Fruit fly (Drosophila melanogaster): ENCODE measurements around the gene Cip4.

dm6 chr3L:4365197-4365596, 1.3 kb upstream of the Cip4 start, which contains the start of gene CG33514:
- no peak for TF ChIP-seq CG8478 (optimal IDR thresholded peaks at IDR 0.05)
- TF ChIP-seq CTCF (optimal IDR thresholded peaks at IDR 0.05) = no peak

All from S2 (cell line).